Worm (Caenorhabditis elegans): ENCODE results near the gene egli-1.

DNA sequence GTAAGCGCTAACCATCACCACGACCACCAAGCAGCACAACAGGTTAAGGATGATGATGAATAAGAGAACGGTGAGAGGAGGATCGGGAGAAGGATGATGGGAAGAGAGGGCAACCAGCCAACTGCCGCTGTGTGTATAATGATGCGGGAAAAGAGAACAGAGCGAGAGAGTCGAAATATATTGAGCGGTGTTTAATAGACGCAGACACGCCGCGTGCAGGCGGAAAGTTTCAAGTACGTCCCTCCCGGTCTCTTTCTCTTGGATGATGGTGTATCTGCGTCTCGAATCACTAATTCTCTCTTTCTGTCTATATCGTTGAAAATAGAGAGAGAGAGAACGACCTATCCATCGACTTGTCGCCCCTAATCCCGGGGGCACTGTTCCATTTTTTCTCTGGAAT is 33.0 kb downstream of the egli-1 start:
- peak; percentile 34 for TF ChIP-seq skn-1 (tag; optimal IDR thresholded peaks at IDR 0.05)
- TF ChIP-seq mep-1 (tag; optimal IDR thresholded peaks at IDR 0.05): peak; percentile 25
- no peak for TF ChIP-seq sox-4 (tag; optimal IDR thresholded peaks at IDR 0.05)
- TF ChIP-seq fkh-4 (tag; optimal IDR thresholded peaks at IDR 0.05; ENCODE audit: borderline replicate concordance): no peak
- TF ChIP-seq lin-15B (tag; optimal IDR thresholded peaks at IDR 0.05): no peak
- peak in 2 of 3 experiments; percentile 17 to 35 for TF ChIP-seq dpl-1 (GFP tag; optimal IDR thresholded peaks at IDR 0.05)
- TF ChIP-seq nhr-71 (tag; optimal IDR thresholded peaks at IDR 0.05): peak; percentile 65
- TF ChIP-seq nhr-11 (tag; optimal IDR thresholded peaks at IDR 0.05): no peak
- TF ChIP-seq egl-27 (tag; optimal IDR thresholded peaks at IDR 0.05): peak in 1 of 2 experiments; percentile 51

All from whole organism, L1 larva.